Worm (Caenorhabditis elegans) whole organism, L4 larva: Measurements from ENCODE around the gene ZK1307.4.

Experiments used
- D1046.2 ChIP-seq: fragments of 200-800 bp; sonication (Bioruptor generic); IDR thresholded peaks from 2 replicates; pipeline ENCODE4 v1.3.6; 2022; ENCODE audit warnings: missing genetic modification characterization, missing compliant biosample characterization
- F10B5.3 ChIP-seq: sonication (generic microtip); optimal IDR thresholded peaks from 2 replicates; lab custom pipeline; 2016; ENCODE audit warnings: mild to moderate bottlenecking, missing genetic modification characterization, missing compliant biosample characterization
- F26F4.8 ChIP-seq: fragments of 200-800 bp; sonication (Bioruptor generic); conservative IDR thresholded peaks from 2 replicates; pipeline ENCODE4 v1.3.6; 2022; ENCODE audit warnings: missing genetic modification characterization, missing compliant biosample characterization
- T26A8.4 ChIP-seq: fragments of 200-800 bp; sonication (Bioruptor generic); IDR thresholded peaks from 2 replicates; pipeline ENCODE4 v1.3.6; 2022; ENCODE audit warnings: missing genetic modification characterization, missing compliant biosample characterization
- Y48G9A.11 ChIP-seq: fragments of 200-800 bp; sonication (Bioruptor generic); IDR thresholded peaks from 2 replicates; pipeline ENCODE4 v1.3.6; 2022; ENCODE audit warnings: missing genetic modification reagents, missing genetic modification characterization, missing compliant biosample characterization
- Y5F2A.4 ChIP-seq: fragments of 200-800 bp; sonication (Bioruptor generic); optimal IDR thresholded peaks from 2 replicates; lab custom pipeline; 2018; ENCODE audit warnings: mild to moderate bottlenecking, missing genetic modification characterization, missing compliant biosample characterization
- aly-2 ChIP-seq: sonication (generic microtip); optimal IDR thresholded peaks from 2 replicates; lab custom pipeline; 2018; ENCODE audit warnings: missing biosample characterization, missing genetic modification characterization
- ama-1 ChIP-seq: fragments of 150-350 bp; optimal IDR thresholded peaks from 2 replicates; lab custom pipeline; 2014; ENCODE audit warnings: inconsistent platforms, mixed read lengths
- ceh-20 ChIP-seq: fragments of 200-800 bp; sonication (Bioruptor generic); IDR thresholded peaks from 2 replicates; pipeline ENCODE4 v1.3.6; 2022; ENCODE audit warnings: missing genetic modification reagents, missing genetic modification characterization, missing compliant biosample characterization
- cey-2 ChIP-seq: sonication (generic microtip); optimal IDR thresholded peaks from 3 replicates; lab custom pipeline; 2017; ENCODE audit warnings: missing genetic modification characterization, mild to moderate bottlenecking, missing compliant biosample characterization, antibody characterized with exemption, borderline replicate concordance; ENCODE audit not compliant: insufficient read depth
- daf-19 ChIP-seq: fragments of 200-800 bp; sonication (Bioruptor generic); conservative IDR thresholded peaks from 2 replicates; pipeline ENCODE4 v1.3.6; 2022; ENCODE audit warnings: missing genetic modification characterization, missing compliant biosample characterization
- daf-8 ChIP-seq: fragments of 200-800 bp; sonication (Bioruptor generic); IDR thresholded peaks from 2 replicates; pipeline ENCODE4 v1.3.6; 2022; ENCODE audit warnings: missing genetic modification characterization, missing compliant biosample characterization
- dmd-6 ChIP-seq: fragments of 200-800 bp; sonication (Bioruptor generic); IDR thresholded peaks from 2 replicates; pipeline ENCODE4 v1.3.6; 2022; ENCODE audit warnings: missing genetic modification reagents, missing genetic modification characterization, missing compliant biosample characterization
- dmd-8 ChIP-seq: fragments of 200-800 bp; sonication (Bioruptor generic); IDR thresholded peaks from 2 replicates; pipeline ENCODE4 v1.3.6; 2022; ENCODE audit warnings: missing genetic modification characterization, missing compliant biosample characterization
- dmd-9 ChIP-seq: fragments of 200-800 bp; sonication (Bioruptor generic); IDR thresholded peaks from 2 replicates; pipeline ENCODE4 v1.3.6; 2022; ENCODE audit warnings: missing genetic modification reagents, missing genetic modification characterization, missing compliant biosample characterization
- dpl-1 ChIP-seq: fragments of 150-350 bp; optimal IDR thresholded peaks from 2 replicates; lab custom pipeline; 2014; ENCODE audit warnings: missing biosample characterization, missing genetic modification reagents, missing genetic modification characterization
- fkh-10 ChIP-seq: fragments of 150-350 bp; optimal IDR thresholded peaks from 2 replicates; lab custom pipeline; 2014; ENCODE audit warnings: missing biosample characterization, missing genetic modification reagents, missing genetic modification characterization
- hif-1 ChIP-seq, 2 experiments: sonication (generic microtip); optimal IDR thresholded peaks; 2 replicates each; lab custom pipeline; 2016 to 2017; ENCODE audit warnings: missing compliant biosample characterization in 2 of 2, missing genetic modification characterization in 2 of 2, missing genetic modification reagents in 2 of 2, missing genotype in 2 of 2, mild to moderate bottlenecking in 1 of 2
- hlh-30 ChIP-seq: sonication (generic microtip); optimal IDR thresholded peaks from 2 replicates; lab custom pipeline; 2017; ENCODE audit warnings: antibody characterized with exemption, mild to moderate bottlenecking, missing genetic modification characterization, missing compliant biosample characterization; ENCODE audit not compliant: insufficient read depth
- lin-13 ChIP-seq: fragments of 150-350 bp; optimal IDR thresholded peaks from 2 replicates; lab custom pipeline; 2014; ENCODE audit warnings: missing biosample characterization, missing genetic modification reagents, missing genetic modification characterization
- lin-29 ChIP-seq: fragments of 200-800 bp; sonication (Bioruptor generic); IDR thresholded peaks from 2 replicates; pipeline ENCODE4 v1.3.6; 2022; ENCODE audit warnings: missing genetic modification reagents, missing genetic modification characterization, missing compliant biosample characterization
- lin-38 ChIP-seq: fragments of 200-800 bp; sonication (Bioruptor generic); IDR thresholded peaks from 2 replicates; pipeline ENCODE4 v1.3.6; 2022; ENCODE audit warnings: missing genetic modification reagents, missing genetic modification characterization, missing compliant biosample characterization
- madf-5 ChIP-seq, 2 experiments: fragments of 200-800 bp; sonication (Bioruptor generic); IDR thresholded peaks; 2 replicates each; pipeline ENCODE4 v1.3.6; 2022; ENCODE audit warnings: missing compliant biosample characterization in 2 of 2, missing genetic modification characterization in 2 of 2
- madf-9 ChIP-seq: fragments of 200-800 bp; sonication (Bioruptor generic); conservative IDR thresholded peaks from 2 replicates; pipeline ENCODE4 v1.3.6; 2022; ENCODE audit warnings: missing genetic modification reagents, missing genetic modification characterization, missing compliant biosample characterization
- mdl-1 ChIP-seq, 2 experiments: fragments of 150-350 bp in 1 of 2; sonication (generic microtip) in 1 of 2; optimal IDR thresholded peaks; 2 replicates each; lab custom pipeline; 2014 to 2017; ENCODE audit warnings: missing biosample characterization in 2 of 2, missing genetic modification characterization in 2 of 2
- mes-2 ChIP-seq: sonication (generic microtip); optimal IDR thresholded peaks from 2 replicates; lab custom pipeline; 2016; ENCODE audit warnings: missing genotype, mild to moderate bottlenecking, missing genetic modification characterization, missing compliant biosample characterization; ENCODE audit not compliant: poor library complexity, severe bottlenecking
- mxl-3 ChIP-seq: fragments of 200-800 bp; sonication (Bioruptor generic); optimal IDR thresholded peaks from 2 replicates; lab custom pipeline; 2018; ENCODE audit warnings: mild to moderate bottlenecking, missing genetic modification characterization, missing compliant biosample characterization
- nhr-11 ChIP-seq: fragments of 150-350 bp; optimal IDR thresholded peaks from 2 replicates; lab custom pipeline; 2014; ENCODE audit warnings: missing biosample characterization, missing genetic modification characterization
- nhr-111 ChIP-seq: fragments of 200-800 bp; sonication (Bioruptor generic); optimal IDR thresholded peaks from 2 replicates; lab custom pipeline; 2018; ENCODE audit warnings: mild to moderate bottlenecking, missing genetic modification characterization, missing compliant biosample characterization
- nhr-237 ChIP-seq: sonication (generic microtip); optimal IDR thresholded peaks from 2 replicates; lab custom pipeline; 2017; ENCODE audit warnings: missing biosample characterization, missing genetic modification characterization
- nhr-41 ChIP-seq: fragments of 200-800 bp; sonication (Bioruptor generic); IDR thresholded peaks from 2 replicates; pipeline ENCODE4 v1.3.6; 2022; ENCODE audit warnings: missing genetic modification reagents, missing genetic modification characterization, missing compliant biosample characterization
- nhr-42 ChIP-seq: fragments of 200-800 bp; sonication (Bioruptor generic); IDR thresholded peaks from 2 replicates; pipeline ENCODE4 v1.3.6; 2022; ENCODE audit warnings: missing genetic modification characterization, missing compliant biosample characterization
- nhr-48 ChIP-seq: sonication (generic microtip); optimal IDR thresholded peaks from 2 replicates; lab custom pipeline; 2016; ENCODE audit warnings: mild to moderate bottlenecking, missing genetic modification characterization, missing compliant biosample characterization
- nhr-6 ChIP-seq: fragments of 150-350 bp; optimal IDR thresholded peaks from 2 replicates; lab custom pipeline; 2014; ENCODE audit warnings: missing biosample characterization, missing genetic modification characterization
- pha-4 ChIP-seq, 2 experiments: fragments of 150-350 bp in 1 of 2; fragments of 200-800 bp in 1 of 2; sonication (Bioruptor generic) in 1 of 2; IDR thresholded peaks in 1 of 2; optimal IDR thresholded peaks in 1 of 2; 2 replicates each; pipeline versions ENCODE4 v1.3.6 to Lab custom; 2014 to 2022; ENCODE audit warnings: missing genetic modification characterization in 2 of 2, missing genetic modification reagents in 2 of 2, missing biosample characterization in 1 of 2, missing compliant biosample characterization in 1 of 2
- php-3 ChIP-seq: fragments of 200-800 bp; sonication (Bioruptor generic); IDR thresholded peaks from 2 replicates; pipeline ENCODE4 v1.3.6; 2022; ENCODE audit warnings: missing genetic modification reagents, missing genetic modification characterization, missing compliant biosample characterization
- set-16 ChIP-seq: fragments of 200-800 bp; sonication (Bioruptor generic); IDR thresholded peaks from 2 replicates; pipeline ENCODE4 v1.3.6; 2022; ENCODE audit warnings: missing genetic modification reagents, missing genetic modification characterization, missing compliant biosample characterization
- skn-1 ChIP-seq: fragments of 150-350 bp; optimal IDR thresholded peaks from 2 replicates; lab custom pipeline; 2014; ENCODE audit warnings: missing biosample characterization, missing genetic modification characterization
- snpc-1.2 ChIP-seq: fragments of 200-800 bp; sonication (Bioruptor generic); IDR thresholded peaks from 2 replicates; pipeline ENCODE4 v1.3.6; 2022; ENCODE audit warnings: missing genetic modification reagents, missing genetic modification characterization, missing compliant biosample characterization
- snpc-4 ChIP-seq: fragments of 150-350 bp; optimal IDR thresholded peaks from 2 replicates; lab custom pipeline; 2014; ENCODE audit warnings: missing biosample characterization, missing genetic modification characterization
- spr-3 ChIP-seq: fragments of 200-800 bp; sonication (Bioruptor generic); optimal IDR thresholded peaks from 2 replicates; lab custom pipeline; 2018; ENCODE audit warnings: mild to moderate bottlenecking, missing genetic modification characterization, missing compliant biosample characterization
- tag-97 ChIP-seq: fragments of 200-800 bp; sonication (Bioruptor generic); IDR thresholded peaks from 2 replicates; pipeline ENCODE4 v1.3.6; 2022; ENCODE audit warnings: missing genetic modification characterization, missing compliant biosample characterization
- unc-39 ChIP-seq: sonication (generic microtip); optimal IDR thresholded peaks from 2 replicates; lab custom pipeline; 2017; ENCODE audit warnings: missing biosample characterization, missing genetic modification characterization
- unc-62 ChIP-seq, 3 experiments: fragments of 150-350 bp in 1 of 3; sonication (generic microtip); optimal IDR thresholded peaks in 2 of 3; peaks in 1 of 3; 1 replicate in 1 of 3; 2 replicates in 2 of 3; lab custom pipeline; 2014 to 2017; ENCODE audit warnings: missing biosample characterization in 3 of 3, missing genetic modification characterization in 3 of 3, missing genetic modification reagents in 3 of 3, missing genotype in 1 of 3
- vab-7 ChIP-seq: fragments of 200-800 bp; sonication (Bioruptor generic); IDR thresholded peaks from 2 replicates; pipeline ENCODE4 v1.3.6; 2022; ENCODE audit warnings: missing genetic modification reagents, missing genetic modification characterization, missing compliant biosample characterization
- zag-1 ChIP-seq: fragments of 150-350 bp; optimal IDR thresholded peaks from 2 replicates; lab custom pipeline; 2014; ENCODE audit warnings: missing biosample characterization, missing genetic modification characterization
- zfp-3 ChIP-seq: fragments of 200-800 bp; sonication (Bioruptor generic); conservative IDR thresholded peaks from 2 replicates; pipeline ENCODE4 v1.3.6; 2022; ENCODE audit warnings: missing genetic modification reagents, missing genetic modification characterization, missing compliant biosample characterization

Gene ZK1307.4

ce11 chrII:9604063-9604462, 47.5 kb downstream of the ZK1307.4 start (continued):
- TF ChIP-seq mes-2 (tag; lab: Kevin White, UChicago) (peak; percentile 30), dmd-6 (GFP tag; lab: Robert Waterston, UW) (peak; percentile 72), php-3 (GFP tag; lab: Robert Waterston, UW) (no peak), aly-2 (tag; lab: Kevin White, UChicago) (no peak)

DNA sequence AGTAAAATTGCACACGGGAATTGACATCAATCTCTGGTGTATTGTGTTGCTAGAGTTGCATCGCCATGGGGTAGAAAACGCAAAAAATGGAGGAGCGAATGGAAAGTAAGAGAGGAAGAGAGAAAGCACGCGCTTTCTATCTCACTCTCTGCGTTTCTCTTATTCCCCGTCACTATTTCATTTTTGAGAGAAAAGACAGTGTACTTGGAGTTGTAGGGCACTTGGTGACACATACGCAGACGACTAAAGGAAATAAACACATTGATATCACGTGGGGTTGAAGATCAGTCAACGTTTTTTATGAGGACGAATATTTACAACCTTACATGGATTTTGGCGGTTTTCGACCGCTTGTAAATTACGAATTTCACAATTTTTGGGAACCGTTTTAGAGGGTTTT, 48.2 kb downstream of the ZK1307.4 start:
- peak; percentile 98 for TF ChIP-seq nhr-6
- TF ChIP-seq nhr-111 (GFP tag; lab: Kevin White, UChicago), result no peak
- peak; percentile 70 for TF ChIP-seq dpl-1 (GFP tag; lab: Kevin White, UChicago)
- TF ChIP-seq spr-3, result no peak
- TF ChIP-seq nhr-11, result peak; percentile 100
- no peak for TF ChIP-seq Y48G9A.11 (GFP tag; lab: Robert Waterston, UW)
- peak; percentile 64; the same call in 1 of the 2 replicates for TF ChIP-seq lin-29 (GFP tag; lab: Robert Waterston, UW)
- peak; percentile 99 to 100 for TF ChIP-seq mdl-1 (tag; optimal IDR thresholded peaks at IDR 0.05; lab: Kevin White, UChicago)
- no peak for TF ChIP-seq dmd-8 (GFP tag; lab: Robert Waterston, UW)
- peak; percentile 78 for TF ChIP-seq lin-13 (GFP tag; lab: Kevin White, UChicago)
- peak; percentile 76; the same call in 1 of the 2 replicates for TF ChIP-seq nhr-42 (GFP tag; lab: Robert Waterston, UW)
- peak; percentile 76 for TF ChIP-seq T26A8.4 (GFP tag; lab: Robert Waterston, UW)
- no peak for TF ChIP-seq madf-9
- no peak for TF ChIP-seq daf-8 (GFP tag; lab: Robert Waterston, UW)
- no peak for TF ChIP-seq skn-1
- no peak for TF ChIP-seq snpc-4 (tag; lab: Kevin White, UChicago)
- TF ChIP-seq fkh-10, result peak; percentile 30
- no peak for TF ChIP-seq dmd-9 (GFP tag; lab: Robert Waterston, UW)
- TF ChIP-seq nhr-41 (GFP tag; lab: Robert Waterston, UW), result no peak
- no peak for TF ChIP-seq unc-39 (tag; lab: Kevin White, UChicago)
- TF ChIP-seq F10B5.3 (tag; lab: Kevin White, UChicago), result no peak
- no peak for TF ChIP-seq Y5F2A.4 (GFP tag; lab: Kevin White, UChicago)
- TF ChIP-seq F26F4.8 (GFP tag; lab: Robert Waterston, UW), result no peak
- peak; percentile 75 to 96 for TF ChIP-seq hif-1 (tag; optimal IDR thresholded peaks at IDR 0.05; lab: Kevin White, UChicago)
- no peak for TF ChIP-seq madf-5 (GFP tag; IDR thresholded peaks at IDR 0.05; lab: Robert Waterston, UW)
- peak; percentile 85 for TF ChIP-seq ceh-20 (GFP tag; lab: Robert Waterston, UW)
- TF ChIP-seq pha-4 (GFP tag; IDR thresholded peaks at IDR 0.05; lab: Robert Waterston, UW), result peak; percentile 82
- peak; percentile 87 for TF ChIP-seq pha-4 (tag; optimal IDR thresholded peaks at IDR 0.05; lab: Kevin White, UChicago)
- TF ChIP-seq hlh-30 (tag; lab: Kevin White, UChicago), result peak; percentile 99
- peak; percentile 78 for TF ChIP-seq mes-2 (tag; lab: Kevin White, UChicago)
- TF ChIP-seq mxl-3 (GFP tag; lab: Kevin White, UChicago), result peak; percentile 99
- TF ChIP-seq vab-7, result no peak
- TF ChIP-seq ama-1, result peak; percentile 61
- TF ChIP-seq D1046.2, result no peak
- TF ChIP-seq zag-1, result no peak
- TF ChIP-seq set-16 (GFP tag; lab: Robert Waterston, UW), result no peak
- peak; percentile 97 for TF ChIP-seq nhr-48 (tag; lab: Kevin White, UChicago)
- TF ChIP-seq cey-2 (tag; lab: Kevin White, UChicago), result peak; percentile 79
- TF ChIP-seq dmd-6 (GFP tag; lab: Robert Waterston, UW), result peak; percentile 100
- TF ChIP-seq unc-62 (GFP tag; optimal IDR thresholded peaks at IDR 0.05 in 1 of 2; lab: Kevin White, UChicago), result peak in 1 of 2 experiments; percentile 100
- no peak for TF ChIP-seq unc-62 (tag; optimal IDR thresholded peaks at IDR 0.05; lab: Kevin White, UChicago)
- no peak for TF ChIP-seq tag-97
- TF ChIP-seq aly-2 (tag; lab: Kevin White, UChicago), result no peak
- TF ChIP-seq daf-19 (GFP tag; lab: Robert Waterston, UW), result no peak
- TF ChIP-seq nhr-237 (tag; lab: Kevin White, UChicago), result no peak
- TF ChIP-seq zfp-3 (GFP tag; lab: Robert Waterston, UW), result 0 out of 2 replicates have a peak, but pooled peaks have one; percentile 50
- no peak for TF ChIP-seq snpc-1.2 (GFP tag; lab: Robert Waterston, UW)
- TF ChIP-seq lin-38 (GFP tag; lab: Robert Waterston, UW), result no peak; the same call in 1 of the 2 replicates
